Worm (Caenorhabditis elegans) whole organism, young adult: ENCODE data around the gene cul-1.

ENCODE experiments used
- B0019.2 ChIP-seq: fragments of 200-800 bp; sonication (Bioruptor generic); conservative IDR thresholded peaks from 2 replicates; pipeline ENCODE4 v1.3.6; 2022; ENCODE audit warnings: missing genetic modification reagents, missing genetic modification characterization, missing compliant biosample characterization
- C06A6.2 ChIP-seq: fragments of 200-800 bp; sonication (Bioruptor generic); conservative IDR thresholded peaks from 2 replicates; pipeline ENCODE4 v1.3.6; 2022; ENCODE audit warnings: missing genetic modification characterization, missing compliant biosample characterization
- C17E4.6 ChIP-seq: fragments of 200-800 bp; sonication (Bioruptor generic); IDR thresholded peaks from 2 replicates; pipeline ENCODE4 v1.3.6; 2022; ENCODE audit warnings: missing genetic modification reagents, missing genetic modification characterization, missing compliant biosample characterization
- F33H1.4 ChIP-seq: fragments of 200-800 bp; sonication (Bioruptor generic); IDR thresholded peaks from 2 replicates; pipeline ENCODE4 v1.3.6; 2022; ENCODE audit warnings: missing genetic modification reagents, missing genetic modification characterization, missing compliant biosample characterization
- F39B2.1 ChIP-seq: fragments of 200-800 bp; sonication (Bioruptor generic); IDR thresholded peaks from 2 replicates; pipeline ENCODE4 v1.3.6; 2022; ENCODE audit warnings: missing genetic modification reagents, missing genetic modification characterization, missing compliant biosample characterization
- F52B5.7 ChIP-seq: sonication (generic microtip); optimal IDR thresholded peaks from 2 replicates; lab custom pipeline; 2016; ENCODE audit warnings: mild to moderate bottlenecking, missing genetic modification characterization, missing compliant biosample characterization
- F57C9.4 ChIP-seq: sonication (generic microtip); optimal IDR thresholded peaks from 2 replicates; lab custom pipeline; 2017; ENCODE audit warnings: mild to moderate bottlenecking, missing genetic modification characterization, missing compliant biosample characterization
- K11D2.4 ChIP-seq: fragments of 200-800 bp; sonication (Bioruptor generic); IDR thresholded peaks from 2 replicates; pipeline ENCODE4 v1.3.6; 2022; ENCODE audit warnings: missing genetic modification reagents, missing genetic modification characterization, missing compliant biosample characterization
- K12H6.12 ChIP-seq: fragments of 200-800 bp; sonication (Bioruptor generic); optimal IDR thresholded peaks from 2 replicates; lab custom pipeline; 2018; ENCODE audit warnings: mild to moderate bottlenecking, missing genetic modification characterization, missing compliant biosample characterization
- Y53F4B.3 ChIP-seq: fragments of 200-800 bp; sonication (Bioruptor generic); IDR thresholded peaks from 2 replicates; pipeline ENCODE4 v1.3.6; 2022; ENCODE audit warnings: missing genetic modification reagents, missing genetic modification characterization, missing compliant biosample characterization
- Y79H2A.3 ChIP-seq: fragments of 200-800 bp; sonication (Bioruptor generic); conservative IDR thresholded peaks from 2 replicates; pipeline ENCODE4 v1.3.6; 2022; ENCODE audit warnings: missing genetic modification reagents, missing genetic modification characterization, missing compliant biosample characterization
- aptf-2 ChIP-seq: fragments of 200-800 bp; sonication (Bioruptor generic); conservative IDR thresholded peaks from 2 replicates; pipeline ENCODE4 v1.3.6; 2022; ENCODE audit warnings: missing genetic modification reagents, missing genetic modification characterization, missing compliant biosample characterization
- atf-7 ChIP-seq: sonication (generic microtip); optimal IDR thresholded peaks from 2 replicates; lab custom pipeline; 2017; ENCODE audit warnings: mild to moderate bottlenecking, missing genetic modification characterization, missing compliant biosample characterization
- attf-3 ChIP-seq: fragments of 200-800 bp; sonication (Bioruptor generic); conservative IDR thresholded peaks from 2 replicates; pipeline ENCODE4 v1.3.6; 2022; ENCODE audit warnings: missing genetic modification reagents, missing genetic modification characterization, missing compliant biosample characterization
- attf-5 ChIP-seq: fragments of 200-800 bp; sonication (Bioruptor generic); optimal IDR thresholded peaks from 2 replicates; lab custom pipeline; 2018; ENCODE audit warnings: mild to moderate bottlenecking, missing genetic modification characterization, missing compliant biosample characterization
- bed-2 ChIP-seq: fragments of 200-800 bp; sonication (Bioruptor generic); IDR thresholded peaks from 2 replicates; pipeline ENCODE4 v1.3.6; 2022; ENCODE audit warnings: missing genetic modification reagents, missing genetic modification characterization, missing compliant biosample characterization
- cebp-1 ChIP-seq, 2 experiments: fragments of 200-800 bp in 1 of 2; sonication (Bioruptor generic) in 1 of 2; sonication (generic microtip) in 1 of 2; IDR thresholded peaks in 1 of 2; optimal IDR thresholded peaks in 1 of 2; 2 replicates each; pipeline versions ENCODE4 v1.3.6 to Lab custom; 2017 to 2022; ENCODE audit warnings: missing compliant biosample characterization in 2 of 2, missing genetic modification characterization in 2 of 2, mild to moderate bottlenecking in 1 of 2, missing genetic modification reagents in 1 of 2, moderate library complexity in 1 of 2
- ceh-100 ChIP-seq: fragments of 200-800 bp; sonication (Bioruptor generic); IDR thresholded peaks from 2 replicates; pipeline ENCODE4 v1.3.6; 2022; ENCODE audit warnings: missing genetic modification reagents, missing genetic modification characterization, missing compliant biosample characterization
- ceh-58 ChIP-seq: fragments of 200-800 bp; sonication (Bioruptor generic); IDR thresholded peaks from 2 replicates; pipeline ENCODE4 v1.3.6; 2022; ENCODE audit warnings: missing genetic modification characterization, missing compliant biosample characterization
- ceh-79 ChIP-seq: sonication (generic microtip); optimal IDR thresholded peaks from 2 replicates; lab custom pipeline; 2017; ENCODE audit warnings: mild to moderate bottlenecking, missing genetic modification characterization, missing compliant biosample characterization
- ceh-91 ChIP-seq: fragments of 200-800 bp; sonication (Bioruptor generic); IDR thresholded peaks from 2 replicates; pipeline ENCODE4 v1.3.6; 2022; ENCODE audit warnings: missing genetic modification reagents, missing genetic modification characterization, missing compliant biosample characterization
- chd-7 ChIP-seq: sonication (generic microtip); optimal IDR thresholded peaks from 2 replicates; lab custom pipeline; 2016; ENCODE audit warnings: mild to moderate bottlenecking, missing genetic modification characterization, moderate library complexity, missing compliant biosample characterization
- dox-1 ChIP-seq: fragments of 200-800 bp; sonication (Bioruptor generic); IDR thresholded peaks from 2 replicates; pipeline ENCODE4 v1.3.6; 2022; ENCODE audit warnings: missing genetic modification reagents, missing genetic modification characterization, missing compliant biosample characterization
- dpl-1 ChIP-seq: fragments of 150-350 bp; optimal IDR thresholded peaks from 2 replicates; lab custom pipeline; 2014; ENCODE audit warnings: missing biosample characterization, missing genetic modification reagents, missing genetic modification characterization
- ets-4 ChIP-seq: fragments of 200-800 bp; sonication (Bioruptor generic); optimal IDR thresholded peaks from 2 replicates; lab custom pipeline; 2018; ENCODE audit warnings: mild to moderate bottlenecking, missing genetic modification characterization, missing compliant biosample characterization
- fkh-3 ChIP-seq: sonication (generic microtip); optimal IDR thresholded peaks from 2 replicates; lab custom pipeline; 2016; ENCODE audit warnings: mild to moderate bottlenecking, missing genetic modification characterization, missing compliant biosample characterization
- hlh-12 ChIP-seq: sonication (generic microtip); optimal IDR thresholded peaks from 2 replicates; lab custom pipeline; 2016; ENCODE audit warnings: missing genetic modification characterization, missing compliant biosample characterization
- hlh-26 ChIP-seq: fragments of 200-800 bp; sonication (Bioruptor generic); conservative IDR thresholded peaks from 2 replicates; pipeline ENCODE4 v1.3.6; 2022; ENCODE audit warnings: missing genetic modification reagents, missing genetic modification characterization, missing compliant biosample characterization
- hmg-1.2 ChIP-seq: fragments of 200-800 bp; sonication (Bioruptor generic); IDR thresholded peaks from 2 replicates; pipeline ENCODE4 v1.3.6; 2022; ENCODE audit warnings: missing genetic modification reagents, missing genetic modification characterization, missing compliant biosample characterization
- hmg-20 ChIP-seq: fragments of 200-800 bp; sonication (Bioruptor generic); IDR thresholded peaks from 2 replicates; pipeline ENCODE4 v1.3.6; 2022; ENCODE audit warnings: missing genetic modification reagents, missing genetic modification characterization, missing compliant biosample characterization
- let-526 ChIP-seq: fragments of 200-800 bp; sonication (Bioruptor generic); IDR thresholded peaks from 2 replicates; pipeline ENCODE4 v1.3.6; 2022; ENCODE audit warnings: missing genetic modification reagents, missing genetic modification characterization, missing compliant biosample characterization
- lin-35 ChIP-seq, 3 experiments: fragments of 150-350 bp in 2 of 3; sonication (generic microtip) in 1 of 3; optimal IDR thresholded peaks; 2 replicates each; lab custom pipeline; 2014 to 2018; ENCODE audit warnings: missing biosample characterization in 3 of 3, missing genetic modification characterization in 3 of 3, missing genetic modification reagents in 3 of 3
- lir-1 ChIP-seq: fragments of 200-800 bp; sonication (Bioruptor generic); conservative IDR thresholded peaks from 2 replicates; pipeline ENCODE4 v1.3.6; 2022; ENCODE audit warnings: missing genetic modification reagents, missing genetic modification characterization, missing compliant biosample characterization
- lsy-27 ChIP-seq: sonication (generic microtip); optimal IDR thresholded peaks from 2 replicates; lab custom pipeline; 2017; ENCODE audit warnings: missing genetic modification characterization, mild to moderate bottlenecking, missing compliant biosample characterization, antibody characterized with exemption, missing genotype, borderline replicate concordance; ENCODE audit not compliant: insufficient read depth
- madf-10 ChIP-seq: sonication (generic microtip); optimal IDR thresholded peaks from 2 replicates; lab custom pipeline; 2016; ENCODE audit warnings: mild to moderate bottlenecking, missing genetic modification characterization, missing compliant biosample characterization
- madf-6 ChIP-seq: fragments of 200-800 bp; sonication (Bioruptor generic); IDR thresholded peaks from 2 replicates; pipeline ENCODE4 v1.3.6; 2022; ENCODE audit warnings: missing genetic modification reagents, missing genetic modification characterization, missing compliant biosample characterization
- nhr-120 ChIP-seq: fragments of 200-800 bp; sonication (Bioruptor generic); IDR thresholded peaks from 2 replicates; pipeline ENCODE4 v1.3.6; 2022; ENCODE audit warnings: missing genetic modification characterization, missing compliant biosample characterization
- nhr-27 ChIP-seq: fragments of 200-800 bp; sonication (Bioruptor generic); optimal IDR thresholded peaks from 2 replicates; lab custom pipeline; 2018; ENCODE audit warnings: mild to moderate bottlenecking, missing genetic modification characterization, moderate library complexity, missing compliant biosample characterization
- nhr-80 ChIP-seq: sonication (generic microtip); optimal IDR thresholded peaks from 2 replicates; lab custom pipeline; 2016; ENCODE audit warnings: missing genetic modification characterization, missing compliant biosample characterization
- rcor-1 ChIP-seq: fragments of 200-800 bp; sonication (Bioruptor generic); IDR thresholded peaks from 2 replicates; pipeline ENCODE4 v1.3.6; 2022; ENCODE audit warnings: missing genetic modification reagents, missing genetic modification characterization, missing compliant biosample characterization
- snpc-1.3 ChIP-seq: sonication (generic microtip); optimal IDR thresholded peaks from 2 replicates; lab custom pipeline; 2017; ENCODE audit warnings: missing genetic modification characterization, mild to moderate bottlenecking, missing compliant biosample characterization, antibody characterized with exemption, moderate library complexity, missing genotype, missing genetic modification reagents; ENCODE audit not compliant: insufficient read depth
- somi-1 ChIP-seq: fragments of 200-800 bp; sonication (Bioruptor generic); optimal IDR thresholded peaks from 2 replicates; lab custom pipeline; 2018; ENCODE audit warnings: mild to moderate bottlenecking, missing genetic modification characterization, missing compliant biosample characterization
- sptf-2 ChIP-seq: fragments of 200-800 bp; sonication (Bioruptor generic); optimal IDR thresholded peaks from 2 replicates; lab custom pipeline; 2018; ENCODE audit warnings: mild to moderate bottlenecking, missing genetic modification characterization, missing compliant biosample characterization
- unc-130 ChIP-seq: sonication (generic microtip); optimal IDR thresholded peaks from 2 replicates; lab custom pipeline; 2016; ENCODE audit warnings: missing genetic modification reagents, missing genetic modification characterization, missing compliant biosample characterization
- zim-3 ChIP-seq: sonication (generic microtip); optimal IDR thresholded peaks from 2 replicates; lab custom pipeline; 2017; ENCODE audit warnings: mild to moderate bottlenecking, missing genetic modification characterization, moderate library complexity, missing compliant biosample characterization
- ztf-18 ChIP-seq: sonication (generic microtip); optimal IDR thresholded peaks from 2 replicates; lab custom pipeline; 2016; ENCODE audit warnings: missing genotype, mild to moderate bottlenecking, missing genetic modification characterization, missing compliant biosample characterization
- ztf-3 ChIP-seq: fragments of 200-800 bp; sonication (Bioruptor generic); optimal IDR thresholded peaks from 2 replicates; lab custom pipeline; 2018; ENCODE audit warnings: mild to moderate bottlenecking, missing genetic modification characterization, missing compliant biosample characterization
- ztf-6 ChIP-seq: fragments of 200-800 bp; sonication (Bioruptor generic); IDR thresholded peaks from 2 replicates; pipeline ENCODE4 v1.3.6; 2022; ENCODE audit warnings: missing genetic modification reagents, missing genetic modification characterization, missing compliant biosample characterization

cul-1 gene

ce11 chrIII:10461164-10461546 lies 9.9 kb upstream of the cul-1 start, which contains the start of gene atx-2 (continued):
- TF ChIP-seq hmg-1.2 (GFP tag; lab: Robert Waterston, UW) = peak; percentile 83
- peak; percentile 67; the same call in 1 of the 2 replicates for TF ChIP-seq let-526
- TF ChIP-seq aptf-2 (GFP tag; lab: Robert Waterston, UW) = peak; percentile 80
- TF ChIP-seq F39B2.1 = 0 out of 2 replicates have a peak, but pooled peaks have one; percentile 48
- peak; percentile 92 for TF ChIP-seq chd-7 (tag; lab: Kevin White, UChicago)
- TF ChIP-seq C06A6.2 = peak; percentile 94
- TF ChIP-seq attf-3 (GFP tag; lab: Robert Waterston, UW) = peak; percentile 70
- TF ChIP-seq atf-7 (tag; lab: Kevin White, UChicago) = peak; percentile 83
- TF ChIP-seq lsy-27 (tag; lab: Kevin White, UChicago) = no peak
- TF ChIP-seq nhr-120 (GFP tag; lab: Robert Waterston, UW) = no peak
- peak; percentile 93 for TF ChIP-seq Y79H2A.3 (GFP tag; lab: Robert Waterston, UW)
- TF ChIP-seq K12H6.12 (tag; lab: Kevin White, UChicago) = peak; percentile 84
- peak; percentile 66 for TF ChIP-seq somi-1 (GFP tag; lab: Kevin White, UChicago)
- TF ChIP-seq ceh-91 (GFP tag; lab: Robert Waterston, UW) = peak; percentile 85
- TF ChIP-seq dox-1 (GFP tag; lab: Robert Waterston, UW) = peak; percentile 97
- peak in 2 of 3 experiments; percentile 70 to 80 for TF ChIP-seq lin-35 (GFP tag; optimal IDR thresholded peaks at IDR 0.05; lab: Kevin White, UChicago)
- TF ChIP-seq nhr-27 (tag; lab: Kevin White, UChicago) = no peak
- peak; percentile 89 for TF ChIP-seq madf-6 (GFP tag; lab: Robert Waterston, UW)
- TF ChIP-seq K11D2.4 = peak; percentile 91
- no peak for TF ChIP-seq ztf-3 (GFP tag; lab: Kevin White, UChicago)
- TF ChIP-seq ztf-18 (tag; lab: Kevin White, UChicago) = peak; percentile 72
- TF ChIP-seq ceh-58 (GFP tag; lab: Robert Waterston, UW) = 0 out of 2 replicates have a peak, but pooled peaks have one; percentile 64
- TF ChIP-seq hlh-12 (tag; lab: Kevin White, UChicago) = peak; percentile 15
- TF ChIP-seq C17E4.6 (GFP tag; lab: Robert Waterston, UW) = peak; percentile 84
- TF ChIP-seq zim-3 = peak; percentile 93
- TF ChIP-seq F57C9.4 = no peak
- TF ChIP-seq dpl-1 = peak; percentile 35
- TF ChIP-seq F33H1.4 (GFP tag; lab: Robert Waterston, UW) = peak; percentile 71
- peak; percentile 99 for TF ChIP-seq attf-5 (GFP tag; lab: Kevin White, UChicago)
- TF ChIP-seq ztf-6 (GFP tag; lab: Robert Waterston, UW) = 0 out of 2 replicates have a peak, but pooled peaks have one; percentile 76
- peak; percentile 82 for TF ChIP-seq cebp-1 (GFP tag; IDR thresholded peaks at IDR 0.05; lab: Robert Waterston, UW)
- peak; percentile 95 for TF ChIP-seq cebp-1 (tag; optimal IDR thresholded peaks at IDR 0.05; lab: Kevin White, UChicago)
- TF ChIP-seq unc-130 (GFP tag; lab: Kevin White, UChicago) = peak; percentile 55
- peak; percentile 50; the same call in 1 of the 2 replicates for TF ChIP-seq B0019.2
- TF ChIP-seq nhr-80 = peak; percentile 67
- peak; percentile 83 for TF ChIP-seq hmg-20
- peak; percentile 4 for TF ChIP-seq ceh-79 (tag; lab: Kevin White, UChicago)
- TF ChIP-seq fkh-3 (tag; lab: Kevin White, UChicago) = no peak
- peak; percentile 99 for TF ChIP-seq ceh-100 (GFP tag; lab: Robert Waterston, UW)
- no peak for TF ChIP-seq hlh-26
- peak; percentile 91 for TF ChIP-seq rcor-1 (GFP tag; lab: Robert Waterston, UW)
- TF ChIP-seq snpc-1.3 (tag; lab: Kevin White, UChicago) = peak; percentile 58
- TF ChIP-seq sptf-2 (GFP tag; lab: Kevin White, UChicago) = peak; percentile 88
- peak; percentile 83 for TF ChIP-seq lir-1 (GFP tag; lab: Robert Waterston, UW)
- TF ChIP-seq ets-4 (GFP tag; lab: Kevin White, UChicago) = peak; percentile 88
- TF ChIP-seq madf-10 (tag; lab: Kevin White, UChicago) = peak; percentile 89
- no peak for TF ChIP-seq Y53F4B.3 (GFP tag; lab: Robert Waterston, UW)
- TF ChIP-seq bed-2 (GFP tag; lab: Robert Waterston, UW) = peak; percentile 81
- TF ChIP-seq F52B5.7 = peak; percentile 97
